Worm (Caenorhabditis elegans) whole organism, late embryonic: Measurements from ENCODE around the gene F09C8.1.
A peak's percentile ranks its signal among the peaks of the same experiment; 100 is the strongest.

Experiments used
- C38D4.7 ChIP-seq: fragments of 200-800 bp; sonication (Bioruptor generic); optimal IDR thresholded peaks from 2 replicates; lab custom pipeline; 2018; ENCODE audit warnings: mild to moderate bottlenecking, missing genetic modification characterization, moderate library complexity, missing compliant biosample characterization
- F13H6.1 ChIP-seq: sonication (generic microtip); optimal IDR thresholded peaks from 2 replicates; lab custom pipeline; 2016; ENCODE audit warnings: missing genetic modification characterization, missing compliant biosample characterization
- K02D7.2 ChIP-seq: sonication (generic microtip); optimal IDR thresholded peaks from 2 replicates; lab custom pipeline; 2017; ENCODE audit warnings: mild to moderate bottlenecking, missing genetic modification characterization, missing compliant biosample characterization
- K09A11.1 ChIP-seq: sonication (generic microtip); optimal IDR thresholded peaks from 2 replicates; lab custom pipeline; 2017; ENCODE audit warnings: antibody characterized with exemption, mild to moderate bottlenecking, missing genetic modification characterization, missing compliant biosample characterization; ENCODE audit not compliant: insufficient read depth
- T23F11.4 ChIP-seq: fragments of 200-800 bp; sonication (Bioruptor generic); optimal IDR thresholded peaks from 2 replicates; lab custom pipeline; 2018; ENCODE audit warnings: mild to moderate bottlenecking, missing genetic modification characterization, missing compliant biosample characterization
- Y22D7AL.16 ChIP-seq: sonication (generic microtip); optimal IDR thresholded peaks from 2 replicates; lab custom pipeline; 2016; ENCODE audit warnings: missing genetic modification characterization, missing compliant biosample characterization
- ama-1 ChIP-seq: fragments of 150-350 bp; optimal IDR thresholded peaks from 2 replicates; lab custom pipeline; 2014
- ceh-18 ChIP-seq: sonication (generic microtip); optimal IDR thresholded peaks from 2 replicates; lab custom pipeline; 2016; ENCODE audit warnings: missing genetic modification characterization, missing compliant biosample characterization
- ceh-19 ChIP-seq: fragments of 200-800 bp; sonication (Bioruptor generic); optimal IDR thresholded peaks from 2 replicates; lab custom pipeline; 2018; ENCODE audit warnings: mild to moderate bottlenecking, missing genetic modification characterization, missing compliant biosample characterization
- ceh-2 ChIP-seq: sonication (generic microtip); optimal IDR thresholded peaks from 2 replicates; lab custom pipeline; 2016; ENCODE audit warnings: missing genotype, missing genetic modification characterization, missing compliant biosample characterization
- ceh-22 ChIP-seq: sonication (generic microtip); optimal IDR thresholded peaks from 2 replicates; lab custom pipeline; 2017; ENCODE audit warnings: missing biosample characterization, missing genetic modification characterization
- ceh-24 ChIP-seq: sonication (generic microtip); optimal IDR thresholded peaks from 2 replicates; lab custom pipeline; 2016; ENCODE audit warnings: mild to moderate bottlenecking, missing genetic modification characterization, missing compliant biosample characterization
- ceh-31 ChIP-seq: sonication (generic microtip); optimal IDR thresholded peaks from 2 replicates; lab custom pipeline; 2016; ENCODE audit warnings: missing genetic modification characterization, missing compliant biosample characterization
- ceh-34 ChIP-seq: sonication (generic microtip); optimal IDR thresholded peaks from 2 replicates; lab custom pipeline; 2016; ENCODE audit warnings: mild to moderate bottlenecking, missing genetic modification characterization, missing compliant biosample characterization
- ceh-45 ChIP-seq: fragments of 200-800 bp; sonication (Bioruptor generic); IDR thresholded peaks from 2 replicates; pipeline ENCODE4 v1.3.6; 2022; ENCODE audit warnings: missing genetic modification reagents, missing genetic modification characterization, missing compliant biosample characterization
- ceh-48 ChIP-seq: sonication (generic microtip); optimal IDR thresholded peaks from 2 replicates; lab custom pipeline; 2016; ENCODE audit warnings: missing genetic modification characterization, inconsistent platforms, missing compliant biosample characterization
- ceh-9 ChIP-seq: sonication (generic microtip); optimal IDR thresholded peaks from 2 replicates; lab custom pipeline; 2016; ENCODE audit warnings: mild to moderate bottlenecking, missing genetic modification characterization, inconsistent platforms, missing compliant biosample characterization
- che-1 ChIP-seq: sonication (generic microtip); optimal IDR thresholded peaks from 2 replicates; lab custom pipeline; 2016; ENCODE audit warnings: mild to moderate bottlenecking, missing genetic modification characterization, missing compliant biosample characterization
- elt-2 ChIP-seq: sonication (generic microtip); optimal IDR thresholded peaks from 2 replicates; lab custom pipeline; 2016; ENCODE audit warnings: missing genetic modification reagents, missing genetic modification characterization, missing compliant biosample characterization
- elt-4 ChIP-seq: sonication (generic microtip); optimal IDR thresholded peaks from 2 replicates; lab custom pipeline; 2016; ENCODE audit warnings: missing genetic modification characterization, missing compliant biosample characterization
- ets-4 ChIP-seq: sonication (generic microtip); optimal IDR thresholded peaks from 2 replicates; lab custom pipeline; 2016; ENCODE audit warnings: missing genetic modification characterization, missing compliant biosample characterization
- fax-1 ChIP-seq: sonication (generic microtip); optimal IDR thresholded peaks from 2 replicates; lab custom pipeline; 2016; ENCODE audit warnings: missing genotype, missing genetic modification characterization, missing compliant biosample characterization
- fkh-10 ChIP-seq: fragments of 150-350 bp; optimal IDR thresholded peaks from 2 replicates; lab custom pipeline; 2014; ENCODE audit warnings: missing biosample characterization, missing genetic modification reagents, missing genetic modification characterization
- hlh-15 ChIP-seq: sonication (generic microtip); optimal IDR thresholded peaks from 2 replicates; lab custom pipeline; 2016; ENCODE audit warnings: missing genetic modification characterization, missing compliant biosample characterization
- hlh-8 ChIP-seq: sonication (generic microtip); optimal IDR thresholded peaks from 2 replicates; lab custom pipeline; 2016; ENCODE audit warnings: missing genotype, missing genetic modification characterization, missing compliant biosample characterization
- lim-6 ChIP-seq: sonication (generic microtip); optimal IDR thresholded peaks from 2 replicates; lab custom pipeline; 2016; ENCODE audit warnings: missing genetic modification characterization, missing compliant biosample characterization
- lin-11 ChIP-seq: fragments of 200-800 bp; sonication (Bioruptor generic); optimal IDR thresholded peaks from 2 replicates; lab custom pipeline; 2018; ENCODE audit warnings: mild to moderate bottlenecking, missing genetic modification characterization, missing compliant biosample characterization
- madf-2 ChIP-seq: sonication (generic microtip); optimal IDR thresholded peaks from 2 replicates; lab custom pipeline; 2017; ENCODE audit warnings: missing genetic modification characterization, missing compliant biosample characterization
- mec-3 ChIP-seq: sonication (generic microtip); optimal IDR thresholded peaks from 2 replicates; lab custom pipeline; 2016; ENCODE audit warnings: borderline replicate concordance, missing genetic modification characterization, missing compliant biosample characterization
- nfya-1 ChIP-seq: sonication (generic microtip); optimal IDR thresholded peaks from 2 replicates; lab custom pipeline; 2017; ENCODE audit warnings: missing genetic modification characterization, mild to moderate bottlenecking, missing compliant biosample characterization, antibody characterized with exemption, moderate library complexity
- nhr-11 ChIP-seq: fragments of 150-350 bp; optimal IDR thresholded peaks from 2 replicates; lab custom pipeline; 2014; ENCODE audit warnings: missing biosample characterization, missing genetic modification characterization
- nhr-232 ChIP-seq: sonication (generic microtip); optimal IDR thresholded peaks from 2 replicates; lab custom pipeline; 2016; ENCODE audit warnings: missing genetic modification characterization, missing compliant biosample characterization
- npax-4 ChIP-seq: sonication (generic microtip); optimal IDR thresholded peaks from 2 replicates; lab custom pipeline; 2016; ENCODE audit warnings: missing genetic modification characterization, missing compliant biosample characterization
- odd-2 ChIP-seq: sonication (generic microtip); optimal IDR thresholded peaks from 2 replicates; lab custom pipeline; 2017; ENCODE audit warnings: antibody characterized with exemption, mild to moderate bottlenecking, missing genetic modification characterization, missing compliant biosample characterization
- pag-3 ChIP-seq: sonication (generic microtip); optimal IDR thresholded peaks from 2 replicates; lab custom pipeline; 2016; ENCODE audit warnings: missing compliant biosample characterization, missing genetic modification characterization, borderline replicate concordance
- pqm-1 ChIP-seq: sonication (generic microtip); optimal IDR thresholded peaks from 2 replicates; lab custom pipeline; 2016; ENCODE audit warnings: missing genetic modification characterization, missing compliant biosample characterization
- pros-1 ChIP-seq: fragments of 150-350 bp; optimal IDR thresholded peaks from 2 replicates; lab custom pipeline; 2014; ENCODE audit warnings: missing biosample characterization, missing genetic modification reagents, missing genetic modification characterization
- ref-2 ChIP-seq: sonication (generic microtip); optimal IDR thresholded peaks from 2 replicates; lab custom pipeline; 2016; ENCODE audit warnings: missing genetic modification characterization, missing compliant biosample characterization
- sdc-2 ChIP-seq: sonication (generic microtip); optimal IDR thresholded peaks from 2 replicates; lab custom pipeline; 2016; ENCODE audit warnings: missing genotype, missing genetic modification characterization, missing compliant biosample characterization
- sox-2 ChIP-seq: fragments of 200-800 bp; sonication (Bioruptor generic); IDR thresholded peaks from 2 replicates; pipeline ENCODE4 v1.3.6; 2022; ENCODE audit warnings: missing genetic modification reagents, missing genetic modification characterization, missing compliant biosample characterization
- tbx-7 ChIP-seq: sonication (generic microtip); optimal IDR thresholded peaks from 2 replicates; lab custom pipeline; 2016; ENCODE audit warnings: missing genotype, missing genetic modification characterization, missing compliant biosample characterization
- ttx-3 ChIP-seq: sonication (generic microtip); optimal IDR thresholded peaks from 2 replicates; lab custom pipeline; 2016; ENCODE audit warnings: missing genetic modification reagents, missing genetic modification characterization, missing compliant biosample characterization
- unc-3 ChIP-seq, 2 experiments: fragments of 200-800 bp in 1 of 2; sonication (Bioruptor generic) in 1 of 2; sonication (generic microtip) in 1 of 2; conservative IDR thresholded peaks in 1 of 2; optimal IDR thresholded peaks in 1 of 2; 2 replicates each; pipeline versions ENCODE4 v1.3.6 to Lab custom; 2016 to 2022; ENCODE audit warnings: missing compliant biosample characterization in 2 of 2, missing genetic modification characterization in 2 of 2, missing genetic modification reagents in 1 of 2
- unc-55 ChIP-seq: sonication (generic microtip); optimal IDR thresholded peaks from 2 replicates; lab custom pipeline; 2017; ENCODE audit warnings: missing biosample characterization, missing genetic modification reagents, missing genetic modification characterization
- unc-86 ChIP-seq: sonication (generic microtip); optimal IDR thresholded peaks from 2 replicates; lab custom pipeline; 2016; ENCODE audit warnings: missing genetic modification characterization, missing compliant biosample characterization

F09C8.1 gene

DNA sequence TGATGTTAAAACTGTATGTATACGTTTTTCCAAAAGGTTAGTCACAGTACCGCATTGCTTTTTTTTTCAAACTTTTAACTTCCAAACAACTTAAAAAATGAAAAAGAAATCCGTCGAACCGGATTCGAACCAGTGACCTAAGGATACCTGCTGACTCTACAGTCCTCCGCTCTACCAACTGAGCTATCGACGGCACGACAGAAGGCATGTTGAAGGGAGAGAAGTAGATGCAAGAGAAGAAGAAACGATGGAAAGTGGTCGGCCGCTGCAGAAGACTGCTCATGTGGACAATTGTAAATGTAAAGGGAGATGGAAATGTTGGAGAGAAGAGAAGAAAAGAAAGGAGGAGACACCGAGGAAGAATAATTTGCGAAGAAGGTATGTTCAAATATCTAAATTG lies 46.3 kb upstream of the F09C8.1 start (continued):
- peak; percentile 54 for TF ChIP-seq hlh-8 (tag; lab: Kevin White, UChicago)
- TF ChIP-seq ceh-22 (tag; lab: Kevin White, UChicago), result no peak
- peak; percentile 65 for TF ChIP-seq ttx-3 (tag; lab: Kevin White, UChicago)
- TF ChIP-seq nfya-1 (tag; lab: Kevin White, UChicago), result peak; percentile 83
- TF ChIP-seq pag-3 (tag; lab: Kevin White, UChicago), result peak; percentile 20
- no peak for TF ChIP-seq pros-1 (tag; lab: Kevin White, UChicago)
- TF ChIP-seq tbx-7 (tag; lab: Kevin White, UChicago), result peak; percentile 49
- TF ChIP-seq unc-86, result peak; percentile 80
- TF ChIP-seq unc-3 (GFP tag; conservative IDR thresholded peaks at IDR 0.05; lab: Robert Waterston, UW), result peak; percentile 88
- peak; percentile 14 for TF ChIP-seq unc-3 (tag; optimal IDR thresholded peaks at IDR 0.05; lab: Kevin White, UChicago)
- peak; percentile 13 for TF ChIP-seq ets-4
- peak; percentile 36 for TF ChIP-seq lim-6 (tag; lab: Kevin White, UChicago)
- peak; percentile 81 for TF ChIP-seq sox-2 (GFP tag; lab: Robert Waterston, UW)
- TF ChIP-seq fkh-10 (GFP tag; lab: Kevin White, UChicago), result peak; percentile 71
- no peak for TF ChIP-seq odd-2
- peak; percentile 73 for TF ChIP-seq ceh-34 (tag; lab: Kevin White, UChicago)
- peak; percentile 98 for TF ChIP-seq sdc-2
- peak; percentile 84 for TF ChIP-seq ceh-18
- TF ChIP-seq hlh-15, result peak; percentile 61
- TF ChIP-seq madf-2, result peak; percentile 67
- TF ChIP-seq npax-4 (tag; lab: Kevin White, UChicago), result peak; percentile 52
- TF ChIP-seq ama-1 (lab: Kevin White, UChicago), result no peak
- TF ChIP-seq ceh-24 (tag; lab: Kevin White, UChicago), result peak; percentile 48
- peak; percentile 52 for TF ChIP-seq unc-55 (GFP tag; lab: Kevin White, UChicago)
- peak; percentile 77 for TF ChIP-seq C38D4.7 (GFP tag; lab: Kevin White, UChicago)
- no peak for TF ChIP-seq nhr-11 (tag; lab: Kevin White, UChicago)
- TF ChIP-seq pqm-1, result peak; percentile 67
- peak; percentile 72 for TF ChIP-seq ceh-2 (tag; lab: Kevin White, UChicago)
- peak; percentile 68 for TF ChIP-seq ceh-48
- peak; percentile 75 for TF ChIP-seq nhr-232
- peak; percentile 65 for TF ChIP-seq lin-11 (tag; lab: Kevin White, UChicago)
- TF ChIP-seq mec-3 (tag; lab: Kevin White, UChicago), result no peak
- TF ChIP-seq fax-1 (tag; lab: Kevin White, UChicago), result peak; percentile 77
- peak; percentile 76 for TF ChIP-seq F13H6.1 (tag; lab: Kevin White, UChicago)
- peak; percentile 81 for TF ChIP-seq ceh-31 (tag; lab: Kevin White, UChicago)
- TF ChIP-seq K02D7.2, result peak; percentile 69

DNA sequence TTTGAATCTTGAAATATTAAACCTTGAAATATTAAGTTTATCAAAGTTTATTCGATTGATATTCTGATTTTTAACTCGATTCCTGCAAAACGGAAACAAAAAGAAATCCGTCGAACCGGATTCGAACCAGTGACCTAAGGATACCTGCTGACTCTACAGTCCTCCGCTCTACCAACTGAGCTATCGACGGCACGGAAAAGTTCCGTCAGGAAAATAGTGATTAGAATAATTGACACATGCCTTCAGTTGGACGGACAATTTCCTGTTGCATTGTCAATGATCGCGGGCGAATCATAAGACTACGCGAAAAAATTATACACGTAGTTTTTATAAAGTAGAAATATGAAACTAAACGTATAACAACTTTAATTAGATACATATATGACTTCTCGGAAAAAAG lies 45.8 kb upstream of the F09C8.1 start:
- TF ChIP-seq elt-4 (tag; lab: Kevin White, UChicago), result no peak
- TF ChIP-seq, all 69 proteins: peak for 0

DNA sequence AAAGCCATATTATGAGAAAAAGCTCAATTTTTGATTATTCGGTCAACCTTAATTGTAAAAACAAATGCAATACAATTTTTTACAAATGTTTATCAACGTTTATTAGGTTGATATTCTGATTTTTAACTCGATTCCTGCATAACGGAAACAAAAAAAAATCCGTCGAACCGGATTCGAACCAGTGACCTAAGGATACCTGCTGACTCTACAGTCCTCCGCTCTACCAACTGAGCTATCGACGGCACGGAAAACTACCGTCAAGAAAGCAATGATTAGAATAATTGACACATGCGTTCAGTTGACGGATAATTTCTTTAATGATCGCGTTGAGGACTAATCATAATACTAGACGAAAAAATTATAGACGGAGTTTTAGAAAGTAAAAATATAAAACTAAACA lies 45.3 kb upstream of the F09C8.1 start:
- TF ChIP-seq che-1, result no peak
- no peak for TF ChIP-seq ceh-18
- TF ChIP-seq K09A11.1 (tag; lab: Kevin White, UChicago), result no peak
- no peak for TF ChIP-seq Y22D7AL.16 (tag; lab: Kevin White, UChicago)
- TF ChIP-seq ceh-9 (tag; lab: Kevin White, UChicago), result no peak
- no peak for TF ChIP-seq T23F11.4
- no peak for TF ChIP-seq ceh-19
- no peak for TF ChIP-seq npax-4 (tag; lab: Kevin White, UChicago)
- TF ChIP-seq ref-2 (tag; lab: Kevin White, UChicago), result no peak
- no peak for TF ChIP-seq ceh-45 (GFP tag; lab: Robert Waterston, UW)
- TF ChIP-seq elt-2 (tag; lab: Kevin White, UChicago), result no peak
